Fruit fly (Drosophila melanogaster) whole organism, wandering third instar larva: Measurements from ENCODE around the gene Desat2.

Experiments used
- Abd-B ChIP-seq: fragments of >200 bp; optimal IDR thresholded peaks from 2 replicates; lab custom pipeline; 2017; ENCODE audit warnings: missing biosample characterization, missing genetic modification characterization
- CG32264 ChIP-seq: fragments of 200-800 bp; sonication (Bioruptor generic); optimal IDR thresholded peaks from 2 replicates; lab custom pipeline; 2016; ENCODE audit warnings: missing biosample characterization, missing genetic modification characterization
- CG9705 ChIP-seq: fragments of 200-800 bp; sonication (Bioruptor generic); optimal IDR thresholded peaks from 2 replicates; lab custom pipeline; 2018; ENCODE audit warnings: missing biosample characterization, mild to moderate bottlenecking, missing genetic modification characterization
- CrebA ChIP-seq: fragments of 200-800 bp; sonication (Bioruptor generic); optimal IDR thresholded peaks from 2 replicates; lab custom pipeline; 2016; ENCODE audit warnings: missing biosample characterization, mild to moderate bottlenecking, missing genetic modification characterization, borderline replicate concordance
- Dfd ChIP-seq: fragments of >200 bp; optimal IDR thresholded peaks from 2 replicates; lab custom pipeline; 2017; ENCODE audit warnings: missing biosample characterization, missing genetic modification characterization
- Dif ChIP-seq: fragments of 200-275, 200-300 bp; sonication (Bioruptor generic); optimal IDR thresholded peaks from 2 replicates; lab custom pipeline; 2018; ENCODE audit warnings: missing biosample characterization, missing genetic modification characterization; ENCODE audit not compliant: partially characterized antibody
- GATAd ChIP-seq: sonication (Bioruptor generic); optimal IDR thresholded peaks from 2 replicates; lab custom pipeline; 2016; ENCODE audit warnings: missing biosample characterization, missing genetic modification characterization
- HLH106 ChIP-seq: fragments of 200-800 bp; optimal IDR thresholded peaks from 3 replicates; lab custom pipeline; 2019; ENCODE audit warnings: missing biosample characterization, mild to moderate bottlenecking, missing genetic modification characterization, moderate library complexity
- Hnf4 ChIP-seq: fragments of 200-800 bp; sonication (Bioruptor generic); optimal IDR thresholded peaks from 2 replicates; lab custom pipeline; 2016; ENCODE audit warnings: missing biosample characterization, mild to moderate bottlenecking, missing genetic modification characterization
- Hr78 ChIP-seq: fragments of >200 bp; optimal IDR thresholded peaks from 2 replicates; lab custom pipeline; 2017; ENCODE audit warnings: missing biosample characterization, missing genetic modification characterization
- Hr83 ChIP-seq: fragments of 200-300 bp; sonication (Bioruptor generic); optimal IDR thresholded peaks from 2 replicates; lab custom pipeline; 2016; ENCODE audit warnings: missing biosample characterization, mild to moderate bottlenecking, missing genetic modification characterization, moderate library complexity; ENCODE audit not compliant: poor library complexity, severe bottlenecking
- Jra ChIP-seq: sonication (Bioruptor generic); optimal IDR thresholded peaks from 2 replicates; lab custom pipeline; 2016; ENCODE audit warnings: missing biosample characterization, missing genetic modification characterization
- Mio ChIP-seq: sonication (Bioruptor generic); optimal IDR thresholded peaks from 2 replicates; lab custom pipeline; 2016; ENCODE audit warnings: missing biosample characterization, missing genetic modification characterization
- Myc ChIP-seq: fragments of >200 bp; optimal IDR thresholded peaks from 2 replicates; lab custom pipeline; 2017
- N ChIP-seq: fragments of >200 bp; optimal IDR thresholded peaks from 2 replicates; lab custom pipeline; 2018; ENCODE audit warnings: missing biosample characterization, missing external identifiers, missing genetic modification characterization
- OdsH ChIP-seq: fragments of 200-800 bp; sonication (Bioruptor generic); optimal IDR thresholded peaks from 2 replicates; lab custom pipeline; 2016; ENCODE audit warnings: missing biosample characterization, mild to moderate bottlenecking, missing genetic modification characterization
- Rel ChIP-seq, 2 experiments: fragments of 200-800 bp; sonication (Bioruptor generic) in 1 of 2; optimal IDR thresholded peaks; 2 replicates in 1 of 2; 3 replicates in 1 of 2; lab custom pipeline; 2016 to 2019; ENCODE audit warnings: mild to moderate bottlenecking in 2 of 2, missing biosample characterization in 2 of 2, missing genetic modification characterization in 2 of 2, moderate library complexity in 1 of 2
- Sp1 ChIP-seq: fragments of 200-800 bp; sonication (Bioruptor generic); optimal IDR thresholded peaks from 3 replicates; lab custom pipeline; 2019; ENCODE audit warnings: missing biosample characterization, mild to moderate bottlenecking, missing genetic modification characterization, moderate library complexity
- Vsx2 ChIP-seq: fragments of 200-300, 225-300 bp; sonication (Bioruptor generic); optimal IDR thresholded peaks from 2 replicates; lab custom pipeline; 2018; ENCODE audit warnings: missing biosample characterization, missing genetic modification characterization; ENCODE audit not compliant: partially characterized antibody
- br ChIP-seq: fragments of 200-800 bp; sonication (Bioruptor generic); optimal IDR thresholded peaks from 2 replicates; lab custom pipeline; 2016; ENCODE audit warnings: missing biosample characterization, missing genetic modification characterization
- brk ChIP-seq: fragments of 200-800 bp; sonication (Bioruptor generic); optimal IDR thresholded peaks from 2 replicates; lab custom pipeline; 2016; ENCODE audit warnings: missing biosample characterization, mild to moderate bottlenecking, missing genetic modification characterization
- dl ChIP-seq, 2 experiments: fragments of 175-275, 200-275 bp in 1 of 2; fragments of 200-275 bp in 1 of 2; sonication (Bioruptor generic); optimal IDR thresholded peaks; lab custom pipeline; 2018; ENCODE audit warnings: mild to moderate bottlenecking in 2 of 2, missing biosample characterization in 2 of 2, missing genetic modification characterization in 2 of 2, moderate library complexity in 2 of 2; ENCODE audit not compliant: partially characterized antibody in 2 of 2, insufficient read depth in 1 of 2
- dmrt93B ChIP-seq: fragments of 200-800 bp; sonication (Bioruptor generic); optimal IDR thresholded peaks from 2 replicates; lab custom pipeline; 2018; ENCODE audit warnings: missing biosample characterization, mild to moderate bottlenecking, missing genetic modification characterization
- dsf ChIP-seq: sonication (Bioruptor generic); optimal IDR thresholded peaks from 2 replicates; lab custom pipeline; 2016; ENCODE audit warnings: missing biosample characterization, missing genetic modification characterization, borderline replicate concordance
- ey ChIP-seq: fragments of 200-800 bp; sonication (Bioruptor generic); optimal IDR thresholded peaks from 2 replicates; lab custom pipeline; 2016; ENCODE audit warnings: missing biosample characterization, missing genetic modification characterization
- foxo ChIP-seq, 2 experiments: fragments of 200-800 bp; sonication (Bioruptor generic); optimal IDR thresholded peaks; 2 replicates in 1 of 2; 3 replicates in 1 of 2; lab custom pipeline; 2016 to 2017; ENCODE audit warnings: missing biosample characterization in 2 of 2, missing genetic modification characterization in 2 of 2
- fru ChIP-seq: fragments of 200-800 bp; sonication (Bioruptor generic); optimal IDR thresholded peaks from 3 replicates; lab custom pipeline; 2016; ENCODE audit warnings: missing biosample characterization, mild to moderate bottlenecking, missing genetic modification characterization
- h ChIP-seq: fragments of 200-800 bp; sonication (Bioruptor generic); optimal IDR thresholded peaks from 3 replicates; lab custom pipeline; 2016; ENCODE audit warnings: missing biosample characterization, mild to moderate bottlenecking, missing genetic modification characterization
- jim ChIP-seq: fragments of 175-275, 200-325 bp; sonication (Bioruptor generic); optimal IDR thresholded peaks from 2 replicates; lab custom pipeline; 2016; ENCODE audit warnings: missing biosample characterization, mild to moderate bottlenecking, missing genetic modification characterization
- lola ChIP-seq: fragments of >200 bp; optimal IDR thresholded peaks from 2 replicates; lab custom pipeline; 2017; ENCODE audit warnings: missing biosample characterization, missing genetic modification characterization
- pan ChIP-seq: fragments of >200 bp; optimal IDR thresholded peaks from 2 replicates; lab custom pipeline; 2017
- psq ChIP-seq: fragments of 200-800 bp; sonication (Bioruptor generic); optimal IDR thresholded peaks from 3 replicates; lab custom pipeline; 2017; ENCODE audit warnings: missing biosample characterization, mild to moderate bottlenecking, missing genetic modification characterization, moderate library complexity
- rgr ChIP-seq: fragments of 200-800 bp; sonication (Bioruptor generic); optimal IDR thresholded peaks from 3 replicates; lab custom pipeline; 2016; ENCODE audit warnings: missing biosample characterization, mild to moderate bottlenecking, missing genetic modification characterization
- sage ChIP-seq: fragments of 200-800 bp; sonication (Bioruptor generic); optimal IDR thresholded peaks from 2 replicates; lab custom pipeline; 2016; ENCODE audit warnings: missing biosample characterization, mild to moderate bottlenecking, missing genetic modification characterization
- sv ChIP-seq: fragments of 200-800 bp; sonication (Bioruptor generic); optimal IDR thresholded peaks from 3 replicates; lab custom pipeline; 2016; ENCODE audit warnings: missing biosample characterization, missing genetic modification characterization
- tai ChIP-seq: sonication (Bioruptor generic); optimal IDR thresholded peaks from 2 replicates; lab custom pipeline; 2016; ENCODE audit warnings: missing biosample characterization, missing genetic modification characterization
- usp ChIP-seq: fragments of >200 bp; optimal IDR thresholded peaks from 2 replicates; lab custom pipeline; 2017; ENCODE audit warnings: missing biosample characterization, missing genetic modification characterization
- woc ChIP-seq: sonication (Bioruptor generic); optimal IDR thresholded peaks from 2 replicates; lab custom pipeline; 2016; ENCODE audit warnings: missing biosample characterization, mild to moderate bottlenecking, missing genetic modification characterization

The Desat2 gene

dm6 chr3R:12405134-12405533 lies 30.9 kb upstream of the Desat2 start:
- TF ChIP-seq Sp1 (GFP tag; lab: Kevin White, UChicago), result no peak
- TF ChIP-seq Hr78, result no peak
- TF ChIP-seq Myc (lab: Kevin White, UChicago), result no peak
- TF ChIP-seq dl (GFP tag; optimal IDR thresholded peaks at IDR 0.05; lab: Kevin White, UChicago; ENCODE audit: insufficient read depth in 1 of 2, partially characterized antibody in 2 of 2), result no peak
- no peak for TF ChIP-seq sage (GFP tag; lab: Kevin White, UChicago)
- no peak for TF ChIP-seq Hnf4 (GFP tag; lab: Kevin White, UChicago)
- no peak for TF ChIP-seq Hr83 (GFP tag; lab: Kevin White, UChicago)
- TF ChIP-seq h (GFP tag; lab: Kevin White, UChicago), result no peak
- TF ChIP-seq Jra (GFP tag; lab: Kevin White, UChicago), result no peak
- no peak for TF ChIP-seq GATAd (GFP tag; lab: Kevin White, UChicago)
- no peak for TF ChIP-seq Vsx2 (GFP tag; lab: Kevin White, UChicago)
- TF ChIP-seq Dif (GFP tag; lab: Kevin White, UChicago), result no peak
- TF ChIP-seq pan (lab: Kevin White, UChicago), result no peak
- no peak for TF ChIP-seq Rel (GFP tag; optimal IDR thresholded peaks at IDR 0.05; lab: Kevin White, UChicago)
- TF ChIP-seq Rel (tag; optimal IDR thresholded peaks at IDR 0.05; lab: Kevin White, UChicago), result no peak
- no peak for TF ChIP-seq Dfd (GFP tag; lab: Kevin White, UChicago)
- TF ChIP-seq CrebA (GFP tag; lab: Kevin White, UChicago), result no peak
- TF ChIP-seq brk (GFP tag; lab: Kevin White, UChicago), result no peak
- no peak for TF ChIP-seq woc (GFP tag; lab: Kevin White, UChicago)
- TF ChIP-seq, all 38 proteins: peak for 0

- TF ChIP-seq rgr (GFP tag; lab: Kevin White, UChicago), result no peak
- TF ChIP-seq Hnf4 (GFP tag; lab: Kevin White, UChicago), result no peak
- TF ChIP-seq CG9705 (GFP tag; lab: Kevin White, UChicago), result no peak
- TF ChIP-seq jim (GFP tag; lab: Kevin White, UChicago), result no peak
- no peak for TF ChIP-seq Vsx2 (GFP tag; lab: Kevin White, UChicago)
- no peak for TF ChIP-seq Jra (GFP tag; lab: Kevin White, UChicago)
- TF ChIP-seq dsf, result no peak
Observed at dm6 chr3R:12405928-12406234, 30.2 kb upstream of the Desat2 start, which contains the start of gene Cyp9f2. Gene Cyp9f2 (minus strand): TSS chr3R:12406028.

dm6 chr3R:12406235-12407196 lies 29.5 kb upstream of the Desat2 start, which contains the start of gene CG5167:
Gene CG5167 (plus strand): TSS chr3R:12406532.
- peak; percentile 48 for TF ChIP-seq woc (GFP tag; lab: Kevin White, UChicago)
- no peak for TF ChIP-seq dmrt93B
- no peak for TF ChIP-seq GATAd (GFP tag; lab: Kevin White, UChicago)
- TF ChIP-seq jim (GFP tag; lab: Kevin White, UChicago), result no peak
- no peak for TF ChIP-seq pan (lab: Kevin White, UChicago)
- TF ChIP-seq Rel (GFP tag; optimal IDR thresholded peaks at IDR 0.05; lab: Kevin White, UChicago), result no peak
- TF ChIP-seq Rel (tag; optimal IDR thresholded peaks at IDR 0.05; lab: Kevin White, UChicago), result peak; percentile 5
- no peak for TF ChIP-seq lola
- peak; percentile 43 for TF ChIP-seq ey
- peak in 1 of 2 experiments; percentile 67 for TF ChIP-seq foxo (GFP tag; optimal IDR thresholded peaks at IDR 0.05; lab: Kevin White, UChicago)
- no peak for TF ChIP-seq Hnf4 (GFP tag; lab: Kevin White, UChicago)
- TF ChIP-seq Hr78, result no peak
- peak; percentile 45 for TF ChIP-seq HLH106
- TF ChIP-seq Dfd (GFP tag; lab: Kevin White, UChicago), result no peak
- no peak for TF ChIP-seq dl (GFP tag; optimal IDR thresholded peaks at IDR 0.05; lab: Kevin White, UChicago; ENCODE audit: insufficient read depth in 1 of 2, partially characterized antibody in 2 of 2)
- TF ChIP-seq Myc (lab: Kevin White, UChicago), result no peak
- TF ChIP-seq Hr83 (GFP tag; lab: Kevin White, UChicago), result no peak
- no peak for TF ChIP-seq dsf
- no peak for TF ChIP-seq Abd-B
- TF ChIP-seq Jra (GFP tag; lab: Kevin White, UChicago), result no peak
- peak; percentile 53 for TF ChIP-seq OdsH (GFP tag; lab: Kevin White, UChicago)
- TF ChIP-seq br (GFP tag; lab: Kevin White, UChicago), result peak; percentile 52
- TF ChIP-seq sage (GFP tag; lab: Kevin White, UChicago), result no peak
- peak; percentile 82 for TF ChIP-seq fru
- TF ChIP-seq Mio (GFP tag; lab: Kevin White, UChicago), result no peak
- no peak for TF ChIP-seq CG32264 (GFP tag; lab: Kevin White, UChicago)
- no peak for TF ChIP-seq Dif (GFP tag; lab: Kevin White, UChicago)
- peak; percentile 54 for TF ChIP-seq psq (GFP tag; lab: Kevin White, UChicago)
- no peak for TF ChIP-seq sv
- no peak for TF ChIP-seq Vsx2 (GFP tag; lab: Kevin White, UChicago)
- TF ChIP-seq CG9705 (GFP tag; lab: Kevin White, UChicago), result peak; percentile 14
- TF ChIP-seq tai (GFP tag; lab: Kevin White, UChicago), result no peak
- TF ChIP-seq N (GFP tag; lab: Kevin White, UChicago), result no peak
- TF ChIP-seq Sp1 (GFP tag; lab: Kevin White, UChicago), result peak; percentile 58
- TF ChIP-seq h (GFP tag; lab: Kevin White, UChicago), result peak; percentile 58
- no peak for TF ChIP-seq usp (GFP tag; lab: Kevin White, UChicago)
- peak; percentile 69 for TF ChIP-seq rgr (GFP tag; lab: Kevin White, UChicago)
